Fruit fly (Drosophila melanogaster) whole organism, prepupa: ENCODE data around the gene Gr64f.

Experiments
- Blimp-1 ChIP-seq: fragments of 200-800 bp; sonication (Bioruptor generic); optimal IDR thresholded peaks from 3 replicates; lab custom pipeline; 2017; ENCODE audit warnings: missing biosample characterization, missing genetic modification characterization, mild to moderate bottlenecking, moderate library complexity, missing genetic modification reagents
- CG10669 ChIP-seq: fragments of 200-800 bp; sonication (Bioruptor generic); optimal IDR thresholded peaks from 3 replicates; lab custom pipeline; 2018; ENCODE audit warnings: missing biosample characterization, mild to moderate bottlenecking, missing genetic modification characterization, moderate library complexity
- CG15336 ChIP-seq: fragments of 200-800 bp; sonication (Bioruptor generic); IDR thresholded peaks from 2 replicates; pipeline ENCODE4 v1.3.6; 2022; ENCODE audit warnings: missing biosample characterization, missing genetic modification characterization
- CG1621 ChIP-seq: fragments of 200-800 bp; sonication (Bioruptor generic); optimal IDR thresholded peaks from 3 replicates; lab custom pipeline; 2018; ENCODE audit warnings: missing biosample characterization, mild to moderate bottlenecking, missing genetic modification characterization
- CG16779 ChIP-seq: fragments of 200-800 bp; sonication (Bioruptor generic); optimal IDR thresholded peaks from 3 replicates; lab custom pipeline; 2017; ENCODE audit warnings: missing biosample characterization, mild to moderate bottlenecking, missing genetic modification characterization
- CG3032 ChIP-seq: fragments of 200-800 bp; optimal IDR thresholded peaks from 2 replicates; lab custom pipeline; 2019; ENCODE audit warnings: missing biosample characterization, mild to moderate bottlenecking, missing genetic modification characterization, moderate library complexity
- CG6163 ChIP-seq: fragments of 200-800 bp; sonication (Bioruptor generic); IDR thresholded peaks from 3 replicates; pipeline ENCODE4 v1.3.6; 2022; ENCODE audit warnings: missing biosample characterization, missing genetic modification characterization
- CG6276 ChIP-seq: fragments of 200-800 bp; sonication (Bioruptor generic); optimal IDR thresholded peaks from 2 replicates; lab custom pipeline; 2017; ENCODE audit warnings: missing biosample characterization, mild to moderate bottlenecking, missing genetic modification characterization
- CG6792 ChIP-seq: fragments of 200-800 bp; sonication (Bioruptor generic); optimal IDR thresholded peaks from 3 replicates; lab custom pipeline; 2016; ENCODE audit warnings: missing biosample characterization, missing genetic modification characterization
- CG6808 ChIP-seq: fragments of 200-800 bp; sonication (Bioruptor generic); optimal IDR thresholded peaks from 3 replicates; lab custom pipeline; 2017; ENCODE audit warnings: missing biosample characterization, missing genetic modification characterization, mild to moderate bottlenecking, moderate library complexity, missing genetic modification reagents
- CG6854 ChIP-seq: fragments of 200-800 bp; sonication (Bioruptor generic); optimal IDR thresholded peaks from 2 replicates; lab custom pipeline; 2017; ENCODE audit warnings: missing biosample characterization, mild to moderate bottlenecking, missing genetic modification characterization
- CG7368 ChIP-seq: fragments of 200-800 bp; sonication (Bioruptor generic); optimal IDR thresholded peaks from 3 replicates; lab custom pipeline; 2016; ENCODE audit warnings: missing biosample characterization, missing genetic modification characterization
- CG8119 ChIP-seq: fragments of 200-800 bp; sonication (Bioruptor generic); IDR thresholded peaks from 3 replicates; pipeline ENCODE4 v1.3.6; 2022; ENCODE audit warnings: missing biosample characterization, missing genetic modification characterization
- CG8319 ChIP-seq: fragments of 200-800 bp; sonication (Bioruptor generic); optimal IDR thresholded peaks from 3 replicates; lab custom pipeline; 2016; ENCODE audit warnings: missing biosample characterization, missing genetic modification characterization
- CG9139 ChIP-seq: fragments of 200-800 bp; sonication (Bioruptor generic); optimal IDR thresholded peaks from 3 replicates; lab custom pipeline; 2017; ENCODE audit warnings: missing biosample characterization, mild to moderate bottlenecking, missing genetic modification characterization
- Eip75B ChIP-seq: fragments of 200-800 bp; sonication (Bioruptor generic); optimal IDR thresholded peaks from 3 replicates; lab custom pipeline; 2016; ENCODE audit warnings: missing biosample characterization, missing genetic modification characterization
- Eip93F ChIP-seq: fragments of 200-800 bp; sonication (Bioruptor generic); optimal IDR thresholded peaks from 2 replicates; lab custom pipeline; 2016; ENCODE audit warnings: missing biosample characterization, mild to moderate bottlenecking, missing genetic modification characterization
- Ets21C ChIP-seq: fragments of 200-800 bp; sonication (Bioruptor generic); optimal IDR thresholded peaks from 3 replicates; lab custom pipeline; 2016; ENCODE audit warnings: missing biosample characterization, missing genetic modification characterization
- Ets96B ChIP-seq: fragments of 200-800 bp; optimal IDR thresholded peaks from 2 replicates; lab custom pipeline; 2019; ENCODE audit warnings: missing biosample characterization, mild to moderate bottlenecking, missing genetic modification characterization, moderate library complexity
- Gug ChIP-seq: fragments of 200-800 bp; sonication (Bioruptor generic); IDR thresholded peaks from 2 replicates; pipeline ENCODE4 v1.3.6; 2022; ENCODE audit warnings: missing biosample characterization, missing genetic modification characterization
- Hr38 ChIP-seq: sonication (Bioruptor generic); optimal IDR thresholded peaks from 2 replicates; lab custom pipeline; 2016; ENCODE audit warnings: missing biosample characterization, missing genetic modification characterization
- Sox102F ChIP-seq: fragments of 200-800 bp; sonication (Bioruptor generic); optimal IDR thresholded peaks from 2 replicates; lab custom pipeline; 2016; ENCODE audit warnings: missing biosample characterization, mild to moderate bottlenecking, missing genetic modification characterization
- Sox14 ChIP-seq: fragments of 200-800 bp; sonication (Bioruptor generic); optimal IDR thresholded peaks from 3 replicates; lab custom pipeline; 2016; ENCODE audit warnings: missing biosample characterization, missing genetic modification characterization
- achi ChIP-seq: fragments of 200-800 bp; sonication (Bioruptor generic); optimal IDR thresholded peaks from 3 replicates; lab custom pipeline; 2016; ENCODE audit warnings: missing biosample characterization, missing genetic modification characterization
- acj6 ChIP-seq: fragments of 200-800 bp; sonication (Bioruptor generic); optimal IDR thresholded peaks from 3 replicates; lab custom pipeline; 2016; ENCODE audit warnings: missing biosample characterization, missing genetic modification characterization
- cyc ChIP-seq: fragments of 200-800 bp; sonication (Bioruptor generic); optimal IDR thresholded peaks from 3 replicates; lab custom pipeline; 2016; ENCODE audit warnings: missing biosample characterization, missing genetic modification characterization
- dac ChIP-seq: fragments of 200-800 bp; sonication (Bioruptor generic); optimal IDR thresholded peaks from 2 replicates; lab custom pipeline; 2017; ENCODE audit warnings: missing biosample characterization, mild to moderate bottlenecking, missing genetic modification characterization
- dsx ChIP-seq: fragments of 200-800 bp; optimal IDR thresholded peaks from 3 replicates; lab custom pipeline; 2019; ENCODE audit warnings: missing biosample characterization, mild to moderate bottlenecking, missing genetic modification characterization, moderate library complexity; ENCODE audit not compliant: poor library complexity, severe bottlenecking
- eg ChIP-seq: fragments of 200-800 bp; sonication (Bioruptor generic); IDR thresholded peaks from 3 replicates; pipeline ENCODE4 v1.3.6; 2022; ENCODE audit warnings: missing biosample characterization, missing genetic modification characterization
- esn ChIP-seq: fragments of 200-800 bp; sonication (Bioruptor generic); optimal IDR thresholded peaks from 2 replicates; lab custom pipeline; 2016; ENCODE audit warnings: missing biosample characterization, mild to moderate bottlenecking, missing genetic modification characterization, moderate library complexity
- fd85E ChIP-seq: fragments of 200-800 bp; sonication (Bioruptor generic); optimal IDR thresholded peaks from 3 replicates; lab custom pipeline; 2016; ENCODE audit warnings: missing biosample characterization, missing genetic modification characterization
- fkh ChIP-seq: fragments of 200-800 bp; sonication (Bioruptor generic); optimal IDR thresholded peaks from 3 replicates; lab custom pipeline; 2017; ENCODE audit warnings: missing biosample characterization, mild to moderate bottlenecking, missing genetic modification characterization, moderate library complexity
- net ChIP-seq: fragments of 200-800 bp; sonication (Bioruptor generic); optimal IDR thresholded peaks from 3 replicates; lab custom pipeline; 2016; ENCODE audit warnings: missing biosample characterization, missing genetic modification characterization
- pdm3 ChIP-seq: fragments of 200-800 bp; sonication (Bioruptor generic); optimal IDR thresholded peaks from 3 replicates; lab custom pipeline; 2016; ENCODE audit warnings: missing biosample characterization, missing genetic modification characterization
- ss ChIP-seq, 2 experiments: fragments of 200-800 bp; sonication (Bioruptor generic); optimal IDR thresholded peaks; 2 replicates in 1 of 2; 3 replicates in 1 of 2; lab custom pipeline; 2017 to 2018; ENCODE audit warnings: mild to moderate bottlenecking in 2 of 2, missing biosample characterization in 2 of 2, missing genetic modification characterization in 2 of 2, moderate library complexity in 1 of 2
- svp ChIP-seq: fragments of 200-800 bp; sonication (Bioruptor generic); peaks from one replicate; lab custom pipeline; 2016; ENCODE audit warnings: missing biosample characterization, missing genetic modification characterization
- topi ChIP-seq: fragments of 200-800 bp; sonication (Bioruptor generic); optimal IDR thresholded peaks from 3 replicates; lab custom pipeline; 2016; ENCODE audit warnings: missing biosample characterization, missing genetic modification characterization
- vri ChIP-seq: fragments of 200-800 bp; sonication (Bioruptor generic); optimal IDR thresholded peaks from 3 replicates; lab custom pipeline; 2016; ENCODE audit warnings: missing biosample characterization, mild to moderate bottlenecking, missing genetic modification characterization

Gene Gr64f

DNA sequence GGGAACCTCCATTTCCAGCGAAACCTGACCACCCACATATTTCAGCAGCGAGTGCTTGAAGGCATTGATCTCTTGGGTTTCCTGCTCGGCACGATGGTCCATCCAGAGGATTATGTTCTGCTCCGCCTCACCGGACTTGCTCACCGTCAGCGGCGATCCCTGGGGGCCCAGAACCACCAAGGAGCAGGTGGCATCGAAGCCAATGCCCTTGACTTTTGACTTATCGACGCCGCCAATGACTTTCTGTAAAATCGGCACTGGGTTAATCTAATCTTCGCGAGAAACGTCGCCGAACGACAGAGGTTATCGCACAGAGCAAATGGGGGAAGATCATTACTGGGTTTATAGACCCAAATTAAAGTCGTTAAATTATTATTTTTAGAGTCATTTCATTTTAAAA is 11.1 kb upstream of the Gr64f start:
- TF ChIP-seq Hr38 (GFP tag; lab: Kevin White, UChicago), result no peak
- peak; percentile 91 for TF ChIP-seq svp
- TF ChIP-seq, all 60 proteins: peak for 1

DNA sequence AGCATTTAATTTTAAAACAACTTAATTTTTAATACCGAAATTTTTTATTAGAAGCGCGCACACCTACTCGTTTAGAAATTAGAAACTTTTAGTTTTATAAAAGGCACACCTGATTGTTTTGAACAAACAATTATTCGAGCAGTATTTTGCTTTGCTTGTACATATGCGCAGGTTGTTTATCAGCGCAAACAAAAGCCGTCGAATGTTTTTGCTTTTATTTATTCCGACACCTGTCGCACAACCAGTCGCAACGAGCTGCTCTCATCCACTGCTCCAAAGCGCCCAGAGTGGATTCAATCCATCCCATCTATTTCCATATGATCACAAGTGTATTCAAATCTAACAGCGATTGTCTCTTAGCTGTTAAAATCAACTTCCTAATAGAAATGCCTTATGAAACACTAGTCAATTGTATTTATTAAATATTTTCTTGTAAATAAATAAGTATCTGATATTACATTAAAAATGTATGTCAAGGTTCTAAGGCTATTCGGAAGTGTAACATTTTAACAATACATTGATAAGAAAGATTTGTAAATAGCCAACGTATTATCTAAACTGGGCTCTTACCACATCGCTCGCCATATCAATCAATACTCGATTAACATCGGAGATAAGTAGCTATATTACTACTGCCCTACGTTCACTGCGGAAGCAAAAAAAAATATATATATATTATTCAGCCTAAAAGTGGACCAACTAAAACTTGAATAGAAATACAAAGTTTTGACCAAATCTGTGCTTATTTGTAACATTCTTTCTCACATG is 9.7 kb upstream of the Gr64f start, which contains the start of gene CG11594:
CG11594 (minus strand) TSS at position 274 of the 768 bp plus-strand sequence.
- TF ChIP-seq acj6 (GFP tag; lab: Kevin White, UChicago) (no peak), vri (GFP tag; lab: Kevin White, UChicago) (peak; percentile 66), fkh (GFP tag; lab: Kevin White, UChicago) (peak; percentile 91), Sox102F (GFP tag; lab: Kevin White, UChicago) (no peak)
- TF ChIP-seq, all 60 proteins: peak for 2

DNA sequence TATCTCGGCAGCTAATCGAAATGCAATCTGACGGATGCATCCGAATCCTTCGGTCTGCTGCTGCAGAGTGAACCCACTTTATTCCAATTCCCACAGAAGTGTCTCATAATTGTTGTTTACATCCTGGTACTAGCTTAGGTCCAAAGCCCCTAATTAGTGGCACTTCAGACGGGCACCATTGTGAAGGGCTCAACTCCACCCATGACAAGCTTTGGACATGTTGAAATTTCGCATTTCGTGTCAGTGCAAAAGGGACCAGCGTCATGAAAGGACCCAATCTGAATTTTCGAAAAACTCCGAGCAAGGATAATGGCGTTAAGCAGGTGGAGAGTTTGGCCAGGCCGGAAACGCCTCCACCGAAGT is 9.1 kb upstream of the Gr64f start, which contains the start of gene Gr64a:
Gr64a (plus strand) TSS at position 264 of the 363 bp plus-strand sequence.
- TF ChIP-seq achi (GFP tag; lab: Kevin White, UChicago) (no peak), CG3032 (no peak), pdm3 (GFP tag; lab: Kevin White, UChicago) (no peak), CG1621 (tag; lab: Kevin White, UChicago) (no peak), ss (GFP tag; optimal IDR thresholded peaks at IDR 0.05; lab: Kevin White, UChicago) (no peak), net (GFP tag; lab: Kevin White, UChicago) (no peak), fd85E (GFP tag; lab: Kevin White, UChicago) (no peak), eg (GFP tag; lab: Robert Waterston, UW) (no peak)
- TF ChIP-seq, all 60 proteins: peak for 0

DNA sequence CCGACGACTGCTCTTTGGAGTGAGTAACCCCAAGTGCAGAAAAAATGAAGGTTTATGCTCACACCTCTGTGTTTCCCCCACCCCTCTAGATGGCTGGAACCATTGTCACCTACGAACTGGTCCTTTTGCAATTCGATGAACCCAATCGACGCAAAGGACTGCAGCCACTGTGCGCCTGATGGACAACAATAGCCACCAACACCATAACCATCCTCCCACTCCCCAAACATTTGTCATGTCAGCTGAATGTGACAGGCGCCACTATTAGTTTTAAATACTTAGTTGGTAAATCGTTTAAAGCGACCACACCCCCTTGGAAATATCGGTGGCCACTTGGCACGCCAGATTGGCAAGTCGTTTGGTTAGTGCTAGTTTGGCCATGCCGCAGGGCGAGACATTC is 7.3 kb upstream of the Gr64f start, which contains the start of the genes Gr64b and Gr64c:
Gr64b (plus strand) TSS at position 301 of the 400 bp plus-strand sequence.
Gr64c (plus strand) TSS at position 301 of the 400 bp plus-strand sequence.
- TF ChIP-seq cyc (GFP tag; lab: Kevin White, UChicago) (no peak), pdm3 (GFP tag; lab: Kevin White, UChicago) (no peak), svp (no peak), Eip93F (GFP tag; lab: Kevin White, UChicago) (no peak), Blimp-1 (GFP tag; lab: Kevin White, UChicago) (no peak), CG15336 (no peak)

DNA sequence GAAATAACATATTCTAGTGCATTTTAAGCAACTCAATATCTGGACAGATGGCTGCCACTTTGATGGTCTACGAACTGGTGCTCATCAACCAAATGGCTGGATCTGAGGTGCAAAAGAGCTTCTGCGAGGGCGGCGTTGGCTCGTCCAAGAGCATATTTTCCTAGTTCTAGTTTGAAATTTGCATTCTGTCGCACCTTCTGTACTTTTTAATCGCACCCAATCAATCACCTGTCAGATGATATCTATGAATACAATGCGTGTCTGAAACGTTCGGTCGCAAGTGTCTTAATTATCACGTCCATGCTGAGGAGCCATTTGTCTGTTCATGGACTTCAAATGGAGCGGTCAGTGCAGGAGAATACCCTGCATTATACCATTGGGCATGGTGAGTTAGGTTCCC is 3.8 kb upstream of the Gr64f start, which contains the start of the genes Gr64d and Gr64e:
Gr64d (plus strand) TSS at position 301 of the 400 bp plus-strand sequence.
Gr64e (plus strand) TSS at position 380 of the 400 bp plus-strand sequence.
- no peak for TF ChIP-seq CG6808 (GFP tag; lab: Kevin White, UChicago)
- no peak for TF ChIP-seq dsx
- no peak for TF ChIP-seq CG6854 (GFP tag; lab: Kevin White, UChicago)
- no peak for TF ChIP-seq CG8319 (GFP tag; lab: Kevin White, UChicago)
- TF ChIP-seq dac, result no peak
- no peak for TF ChIP-seq CG6792 (GFP tag; lab: Kevin White, UChicago)
- no peak for TF ChIP-seq Eip93F (GFP tag; lab: Kevin White, UChicago)
- TF ChIP-seq Gug (GFP tag; lab: Robert Waterston, UW), result no peak
- TF ChIP-seq CG10669, result no peak
- TF ChIP-seq Sox14 (GFP tag; lab: Kevin White, UChicago), result no peak
- TF ChIP-seq vri (GFP tag; lab: Kevin White, UChicago), result no peak

DNA sequence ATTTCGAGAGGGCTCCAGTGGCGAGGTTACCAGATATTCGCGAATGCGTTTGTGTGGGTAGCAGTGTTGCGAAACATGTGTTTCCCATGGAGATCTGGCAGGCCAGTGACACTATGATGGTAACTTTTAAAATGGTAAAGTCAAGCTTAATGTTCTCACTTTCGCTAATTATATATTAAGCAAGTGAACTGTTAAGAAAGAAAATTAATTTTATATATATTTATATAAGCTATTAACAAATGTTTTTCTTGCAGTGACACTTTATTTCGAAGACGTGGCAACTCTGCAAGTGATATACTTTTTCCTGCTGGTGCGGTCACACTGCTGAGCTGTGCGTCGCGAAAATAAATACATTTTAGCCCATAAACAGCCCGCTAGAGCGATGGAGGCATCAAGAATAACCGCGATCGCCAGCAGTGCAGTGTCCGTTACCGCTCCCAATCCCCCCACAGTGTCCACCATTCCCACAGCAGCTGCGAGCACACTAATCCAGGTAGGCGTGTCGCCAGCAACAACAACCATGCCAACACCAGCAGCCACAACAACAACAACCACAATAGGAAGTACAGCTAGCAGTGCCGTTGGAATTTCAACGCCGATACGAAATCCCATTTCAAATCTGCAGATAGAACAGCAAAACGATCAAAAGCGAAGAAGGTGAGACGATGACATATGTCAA is 4.8 kb downstream of the Gr64f start, which contains the start of the genes CG11593 and Rcd5:
CG11593 (minus strand) TSS at position 236 of the 679 bp plus-strand sequence.
Rcd5 (plus strand) TSS at position 283 of the 679 bp plus-strand sequence.
- TF ChIP-seq acj6 (GFP tag; lab: Kevin White, UChicago) (peak; percentile 69), Eip93F (GFP tag; lab: Kevin White, UChicago) (no peak), esn (no peak), CG6854 (GFP tag; lab: Kevin White, UChicago) (no peak), topi (GFP tag; lab: Kevin White, UChicago) (no peak), CG9139 (GFP tag; lab: Kevin White, UChicago) (no peak), CG15336 (peak; percentile 51), Gug (GFP tag; lab: Robert Waterston, UW) (peak; percentile 72), CG6276 (no peak), Ets96B (no peak), Eip75B (GFP tag; lab: Kevin White, UChicago) (no peak), CG10669 (no peak), CG1621 (tag; lab: Kevin White, UChicago) (no peak), CG16779 (tag; lab: Kevin White, UChicago) (no peak), CG7368 (GFP tag; lab: Kevin White, UChicago) (no peak), Ets21C (no peak), CG6163 (GFP tag; lab: Robert Waterston, UW) (peak; percentile 83), CG8119 (GFP tag; lab: Robert Waterston, UW) (peak; percentile 50; the same call in 2 of the 3 replicates)
